Worm (Caenorhabditis elegans): Measurements from ENCODE around the gene Y38E10A.34.

ce11 chrII:12640370-12640769 lies 9.4 kb downstream of the Y38E10A.34 start, which contains the start of gene nhr-235:
- TF ChIP-seq pqm-1 (tag; optimal IDR thresholded peaks at IDR 0.05) (no peak), fkh-10 (GFP tag; optimal IDR thresholded peaks at IDR 0.05) (no peak), sptf-1 (tag; optimal IDR thresholded peaks at IDR 0.05) (no peak)

Data from whole organism, L1 larva.